Fruit fly (Drosophila melanogaster) whole organism, prepupa: ENCODE results near the gene CG9917.

Source experiments
- Blimp-1 ChIP-seq: fragments of 200-800 bp; sonication (Bioruptor generic); optimal IDR thresholded peaks from 3 replicates; lab custom pipeline; 2017; ENCODE audit warnings: missing biosample characterization, missing genetic modification characterization, mild to moderate bottlenecking, moderate library complexity, missing genetic modification reagents
- CG10669 ChIP-seq: fragments of 200-800 bp; sonication (Bioruptor generic); optimal IDR thresholded peaks from 3 replicates; lab custom pipeline; 2018; ENCODE audit warnings: missing biosample characterization, mild to moderate bottlenecking, missing genetic modification characterization, moderate library complexity
- CG11294 ChIP-seq: fragments of 200-800 bp; sonication (Bioruptor generic); IDR thresholded peaks from 2 replicates; pipeline ENCODE4 v1.3.6; 2022; ENCODE audit warnings: missing biosample characterization, missing genetic modification characterization
- CG11762 ChIP-seq: fragments of 200-800 bp; sonication (Bioruptor generic); optimal IDR thresholded peaks from 3 replicates; lab custom pipeline; 2016; ENCODE audit warnings: missing biosample characterization, missing genetic modification characterization; ENCODE audit not compliant: insufficient read depth
- CG11902 ChIP-seq: fragments of 200-800 bp; sonication (Bioruptor generic); optimal IDR thresholded peaks from 3 replicates; lab custom pipeline; 2016; ENCODE audit warnings: missing biosample characterization, missing genetic modification characterization
- CG15336 ChIP-seq: fragments of 200-800 bp; sonication (Bioruptor generic); IDR thresholded peaks from 2 replicates; pipeline ENCODE4 v1.3.6; 2022; ENCODE audit warnings: missing biosample characterization, missing genetic modification characterization
- CG16779 ChIP-seq: fragments of 200-800 bp; sonication (Bioruptor generic); optimal IDR thresholded peaks from 3 replicates; lab custom pipeline; 2017; ENCODE audit warnings: missing biosample characterization, mild to moderate bottlenecking, missing genetic modification characterization
- CG31627 ChIP-seq: fragments of 200-800 bp; sonication (Bioruptor generic); optimal IDR thresholded peaks from 3 replicates; lab custom pipeline; 2016; ENCODE audit warnings: missing biosample characterization, missing genetic modification characterization
- CG32006 ChIP-seq: fragments of 200-800 bp; sonication (Bioruptor generic); optimal IDR thresholded peaks from 3 replicates; lab custom pipeline; 2017; ENCODE audit warnings: missing biosample characterization, mild to moderate bottlenecking, missing genetic modification characterization
- CG34406 ChIP-seq: fragments of 200-800 bp; sonication (Bioruptor generic); optimal IDR thresholded peaks from 3 replicates; lab custom pipeline; 2016; ENCODE audit warnings: missing biosample characterization, missing genetic modification characterization
- CG3919 ChIP-seq: fragments of 200-800 bp; sonication (Bioruptor generic); optimal IDR thresholded peaks from 3 replicates; lab custom pipeline; 2016; ENCODE audit warnings: missing biosample characterization, missing genetic modification characterization
- CG4318 ChIP-seq: fragments of 200-800 bp; sonication (Bioruptor generic); optimal IDR thresholded peaks from 3 replicates; lab custom pipeline; 2017; ENCODE audit warnings: missing biosample characterization, mild to moderate bottlenecking, missing genetic modification characterization
- CG6276 ChIP-seq: fragments of 200-800 bp; sonication (Bioruptor generic); optimal IDR thresholded peaks from 2 replicates; lab custom pipeline; 2017; ENCODE audit warnings: missing biosample characterization, mild to moderate bottlenecking, missing genetic modification characterization
- CG6808 ChIP-seq: fragments of 200-800 bp; sonication (Bioruptor generic); optimal IDR thresholded peaks from 3 replicates; lab custom pipeline; 2017; ENCODE audit warnings: missing biosample characterization, missing genetic modification characterization, mild to moderate bottlenecking, moderate library complexity, missing genetic modification reagents
- CG6854 ChIP-seq: fragments of 200-800 bp; sonication (Bioruptor generic); optimal IDR thresholded peaks from 2 replicates; lab custom pipeline; 2017; ENCODE audit warnings: missing biosample characterization, mild to moderate bottlenecking, missing genetic modification characterization
- CG7368 ChIP-seq: fragments of 200-800 bp; sonication (Bioruptor generic); optimal IDR thresholded peaks from 3 replicates; lab custom pipeline; 2016; ENCODE audit warnings: missing biosample characterization, missing genetic modification characterization
- CG8119 ChIP-seq: fragments of 200-800 bp; sonication (Bioruptor generic); IDR thresholded peaks from 3 replicates; pipeline ENCODE4 v1.3.6; 2022; ENCODE audit warnings: missing biosample characterization, missing genetic modification characterization
- CG8319 ChIP-seq: fragments of 200-800 bp; sonication (Bioruptor generic); optimal IDR thresholded peaks from 3 replicates; lab custom pipeline; 2016; ENCODE audit warnings: missing biosample characterization, missing genetic modification characterization
- Eip75B ChIP-seq: fragments of 200-800 bp; sonication (Bioruptor generic); optimal IDR thresholded peaks from 3 replicates; lab custom pipeline; 2016; ENCODE audit warnings: missing biosample characterization, missing genetic modification characterization
- Eip78C ChIP-seq: fragments of 200-800 bp; sonication (Bioruptor generic); peaks from one replicate; lab custom pipeline; 2016; ENCODE audit warnings: missing biosample characterization, missing genetic modification characterization
- Ets96B ChIP-seq: fragments of 200-800 bp; optimal IDR thresholded peaks from 2 replicates; lab custom pipeline; 2019; ENCODE audit warnings: missing biosample characterization, mild to moderate bottlenecking, missing genetic modification characterization, moderate library complexity
- Gug ChIP-seq: fragments of 200-800 bp; sonication (Bioruptor generic); IDR thresholded peaks from 2 replicates; pipeline ENCODE4 v1.3.6; 2022; ENCODE audit warnings: missing biosample characterization, missing genetic modification characterization
- Hr38 ChIP-seq: sonication (Bioruptor generic); optimal IDR thresholded peaks from 2 replicates; lab custom pipeline; 2016; ENCODE audit warnings: missing biosample characterization, missing genetic modification characterization
- Hr39 ChIP-seq: fragments of 200-800 bp; sonication (Bioruptor generic); optimal IDR thresholded peaks from 2 replicates; lab custom pipeline; 2016; ENCODE audit warnings: missing biosample characterization, missing genetic modification characterization
- Hr4 ChIP-seq: fragments of 200-800 bp; sonication (Bioruptor generic); optimal IDR thresholded peaks from 3 replicates; lab custom pipeline; 2016; ENCODE audit warnings: missing biosample characterization, missing genetic modification characterization
- Met ChIP-seq: fragments of 200-800 bp; sonication (Bioruptor generic); optimal IDR thresholded peaks from 3 replicates; lab custom pipeline; 2016; ENCODE audit warnings: missing biosample characterization, missing genetic modification characterization
- OdsH ChIP-seq: fragments of 200-800 bp; sonication (Bioruptor generic); optimal IDR thresholded peaks from 3 replicates; lab custom pipeline; 2016; ENCODE audit warnings: missing biosample characterization, missing genetic modification characterization
- Smox ChIP-seq: fragments of 200-800 bp; sonication (Bioruptor generic); optimal IDR thresholded peaks from 3 replicates; lab custom pipeline; 2016; ENCODE audit warnings: missing biosample characterization, missing genetic modification characterization
- Sox102F ChIP-seq: fragments of 200-800 bp; sonication (Bioruptor generic); optimal IDR thresholded peaks from 2 replicates; lab custom pipeline; 2016; ENCODE audit warnings: missing biosample characterization, mild to moderate bottlenecking, missing genetic modification characterization
- Sox15 ChIP-seq: fragments of 200-800 bp; sonication (Bioruptor generic); optimal IDR thresholded peaks from 3 replicates; lab custom pipeline; 2016; ENCODE audit warnings: missing biosample characterization, missing genetic modification characterization
- achi ChIP-seq: fragments of 200-800 bp; sonication (Bioruptor generic); optimal IDR thresholded peaks from 3 replicates; lab custom pipeline; 2016; ENCODE audit warnings: missing biosample characterization, missing genetic modification characterization
- acj6 ChIP-seq: fragments of 200-800 bp; sonication (Bioruptor generic); optimal IDR thresholded peaks from 3 replicates; lab custom pipeline; 2016; ENCODE audit warnings: missing biosample characterization, missing genetic modification characterization
- cyc ChIP-seq: fragments of 200-800 bp; sonication (Bioruptor generic); optimal IDR thresholded peaks from 3 replicates; lab custom pipeline; 2016; ENCODE audit warnings: missing biosample characterization, missing genetic modification characterization
- dac ChIP-seq: fragments of 200-800 bp; sonication (Bioruptor generic); optimal IDR thresholded peaks from 2 replicates; lab custom pipeline; 2017; ENCODE audit warnings: missing biosample characterization, mild to moderate bottlenecking, missing genetic modification characterization
- esn ChIP-seq: fragments of 200-800 bp; sonication (Bioruptor generic); optimal IDR thresholded peaks from 2 replicates; lab custom pipeline; 2016; ENCODE audit warnings: missing biosample characterization, mild to moderate bottlenecking, missing genetic modification characterization, moderate library complexity
- fd59A ChIP-seq: fragments of 200-800 bp; sonication (Bioruptor generic); optimal IDR thresholded peaks from 2 replicates; lab custom pipeline; 2017; ENCODE audit warnings: missing biosample characterization, mild to moderate bottlenecking, missing genetic modification characterization, missing genetic modification reagents
- fd85E ChIP-seq: fragments of 200-800 bp; sonication (Bioruptor generic); optimal IDR thresholded peaks from 3 replicates; lab custom pipeline; 2016; ENCODE audit warnings: missing biosample characterization, missing genetic modification characterization
- fkh ChIP-seq: fragments of 200-800 bp; sonication (Bioruptor generic); optimal IDR thresholded peaks from 3 replicates; lab custom pipeline; 2017; ENCODE audit warnings: missing biosample characterization, mild to moderate bottlenecking, missing genetic modification characterization, moderate library complexity
- net ChIP-seq: fragments of 200-800 bp; sonication (Bioruptor generic); optimal IDR thresholded peaks from 3 replicates; lab custom pipeline; 2016; ENCODE audit warnings: missing biosample characterization, missing genetic modification characterization
- salr ChIP-seq, 2 experiments: fragments of 200-800 bp; sonication (Bioruptor generic); optimal IDR thresholded peaks; 3 replicates each; lab custom pipeline; 2016 to 2018; ENCODE audit warnings: missing biosample characterization in 2 of 2, missing genetic modification characterization in 2 of 2, mild to moderate bottlenecking in 1 of 2
- spab ChIP-seq: fragments of 200-800 bp; sonication (Bioruptor generic); optimal IDR thresholded peaks from 2 replicates; lab custom pipeline; 2017; ENCODE audit warnings: missing biosample characterization, mild to moderate bottlenecking, missing genetic modification characterization, missing genetic modification reagents
- ss ChIP-seq, 2 experiments: fragments of 200-800 bp; sonication (Bioruptor generic); optimal IDR thresholded peaks; 2 replicates in 1 of 2; 3 replicates in 1 of 2; lab custom pipeline; 2017 to 2018; ENCODE audit warnings: mild to moderate bottlenecking in 2 of 2, missing biosample characterization in 2 of 2, missing genetic modification characterization in 2 of 2, moderate library complexity in 1 of 2
- svp ChIP-seq: fragments of 200-800 bp; sonication (Bioruptor generic); peaks from one replicate; lab custom pipeline; 2016; ENCODE audit warnings: missing biosample characterization, missing genetic modification characterization
- vri ChIP-seq: fragments of 200-800 bp; sonication (Bioruptor generic); optimal IDR thresholded peaks from 3 replicates; lab custom pipeline; 2016; ENCODE audit warnings: missing biosample characterization, mild to moderate bottlenecking, missing genetic modification characterization

Gene CG9917

dm6 chrX:16358670-16359320 is 35.8 kb upstream of the CG9917 start, which contains the start of the genes U2af50 and PIG-Q (continued):
- TF ChIP-seq CG6854 (GFP tag; lab: Kevin White, UChicago) (peak; percentile 83), cyc (GFP tag; lab: Kevin White, UChicago) (peak; percentile 74), CG11902 (GFP tag; lab: Kevin White, UChicago) (peak; percentile 79), Met (peak; percentile 80), fd85E (GFP tag; lab: Kevin White, UChicago) (no peak), Smox (no peak), CG11762 (GFP tag; lab: Kevin White, UChicago) (peak; percentile 86), Hr39 (GFP tag; lab: Kevin White, UChicago) (peak; percentile 75), Blimp-1 (GFP tag; lab: Kevin White, UChicago) (peak; percentile 65)

dm6 chrX:16350062-16350461 is 27.0 kb upstream of the CG9917 start, which contains the start of gene sl:
TSS of gene sl (plus strand) at chrX:16350315.
- TF ChIP-seq fd59A (GFP tag; lab: Kevin White, UChicago) (no peak), CG31627 (peak; percentile 12)

- TF ChIP-seq esn (GFP tag; lab: Kevin White, UChicago) (peak; percentile 80), Ets96B (tag; lab: Kevin White, UChicago) (peak; percentile 48), Sox15 (peak; percentile 64), CG32006 (peak; percentile 81), achi (GFP tag; lab: Kevin White, UChicago) (peak; percentile 80), CG15336 (GFP tag; lab: Robert Waterston, UW) (peak; percentile 86), salr (GFP tag; optimal IDR thresholded peaks at IDR 0.05; lab: Kevin White, UChicago) (peak; percentile 35 to 81), Hr4 (GFP tag; lab: Kevin White, UChicago) (peak; percentile 74), Gug (GFP tag; lab: Robert Waterston, UW) (peak; percentile 78), CG8119 (GFP tag; lab: Robert Waterston, UW) (peak; percentile 82), Eip75B (GFP tag; lab: Kevin White, UChicago) (peak; percentile 76), CG6276 (GFP tag; lab: Kevin White, UChicago) (no peak), CG3919 (peak; percentile 84), CG16779 (tag; lab: Kevin White, UChicago) (peak; percentile 51), net (peak; percentile 84), Sox102F (GFP tag; lab: Kevin White, UChicago) (peak; percentile 80), spab (peak; percentile 31), Eip78C (GFP tag; lab: Kevin White, UChicago) (peak; percentile 91), fd59A (GFP tag; lab: Kevin White, UChicago) (peak; percentile 35), CG11902 (GFP tag; lab: Kevin White, UChicago) (peak; percentile 45), CG11294 (GFP tag; lab: Robert Waterston, UW) (peak; percentile 68), CG31627 (peak; percentile 75), Hr38 (GFP tag; lab: Kevin White, UChicago) (no peak), CG8319 (GFP tag; lab: Kevin White, UChicago) (peak; percentile 62), CG10669 (peak; percentile 67), acj6 (peak; percentile 82), CG6808 (GFP tag; lab: Kevin White, UChicago) (peak; percentile 39), dac (peak; percentile 69), CG6854 (GFP tag; lab: Kevin White, UChicago) (peak; percentile 22), CG4318 (GFP tag; lab: Kevin White, UChicago) (peak; percentile 68), vri (GFP tag; lab: Kevin White, UChicago) (peak; percentile 67), Met (peak; percentile 79), Blimp-1 (GFP tag; lab: Kevin White, UChicago) (no peak), fd85E (GFP tag; lab: Kevin White, UChicago) (peak; percentile 66), CG7368 (GFP tag; lab: Kevin White, UChicago) (peak; percentile 73), svp (GFP tag; lab: Kevin White, UChicago) (peak; percentile 86), Hr39 (GFP tag; lab: Kevin White, UChicago) (peak; percentile 76), fkh (GFP tag; lab: Kevin White, UChicago) (peak; percentile 59), CG34406 (GFP tag; lab: Kevin White, UChicago) (peak; percentile 71), OdsH (GFP tag; lab: Kevin White, UChicago) (peak; percentile 85), ss (GFP tag; optimal IDR thresholded peaks at IDR 0.05; lab: Kevin White, UChicago) (peak; percentile 25 to 62)
Observed at dm6 chrX:16335107-16335642, 12.1 kb upstream of the CG9917 start.
